Fruit fly (Drosophila melanogaster): ENCODE data around the gene CG17233.

dm6 chr3L:20196321-20196720 is 45.4 kb downstream of the CG17233 start:
- TF ChIP-seq CG34367 (tag; optimal IDR thresholded peaks at IDR 0.05): no peak
- no peak for TF ChIP-seq Pif1A (GFP tag; optimal IDR thresholded peaks at IDR 0.05)
- TF ChIP-seq fd96Ca (GFP tag; IDR thresholded peaks at IDR 0.05): no peak
- no peak for TF ChIP-seq rn (GFP tag; IDR thresholded peaks at IDR 0.05)
- TF ChIP-seq EcR (GFP tag; optimal IDR thresholded peaks at IDR 0.05): no peak
- TF ChIP-seq Snoo (tag; optimal IDR thresholded peaks at IDR 0.05): no peak
- no peak for TF ChIP-seq CG17806 (tag; optimal IDR thresholded peaks at IDR 0.05)
- TF ChIP-seq CG4496 (GFP tag; IDR thresholded peaks at IDR 0.05): no peak
